Worm (Caenorhabditis elegans): ENCODE measurements around the gene mom-1.
A peak's percentile ranks its signal among the peaks of the same experiment; 100 is the strongest.

Gene mom-1

ce11 chrX:6324124-6324893, 31.4 kb downstream of the mom-1 start:
- TF ChIP-seq aly-2 (tag; optimal IDR thresholded peaks at IDR 0.05) (peak; percentile 55), ceh-28 (tag; optimal IDR thresholded peaks at IDR 0.05) (peak; percentile 35), tbx-2 (tag; optimal IDR thresholded peaks at IDR 0.05) (peak; percentile 14), R02D3.7 (tag; optimal IDR thresholded peaks at IDR 0.05) (peak; percentile 31)

ce11 chrX:6326088-6326487, 33.2 kb downstream of the mom-1 start, which contains the start of gene col-168:
col-168 (plus strand) TSS chrX:6326388.
- TF ChIP-seq nhr-76 (tag; optimal IDR thresholded peaks at IDR 0.05) (no peak), lin-15B (tag; optimal IDR thresholded peaks at IDR 0.05) (no peak), snpc-4 (tag; optimal IDR thresholded peaks at IDR 0.05) (no peak), pqm-1 (tag; optimal IDR thresholded peaks at IDR 0.05) (no peak), egl-27 (tag; optimal IDR thresholded peaks at IDR 0.05) (no peak), ZK546.5 (tag; optimal IDR thresholded peaks at IDR 0.05) (no peak), nhr-11 (tag; optimal IDR thresholded peaks at IDR 0.05) (no peak), nfya-1 (tag; optimal IDR thresholded peaks at IDR 0.05; ENCODE audit: insufficient read depth) (no peak), nhr-28 (tag; optimal IDR thresholded peaks at IDR 0.05) (no peak), ceh-82 (tag; optimal IDR thresholded peaks at IDR 0.05) (no peak), nhr-77 (tag; optimal IDR thresholded peaks at IDR 0.05) (no peak), R02D3.7 (tag; optimal IDR thresholded peaks at IDR 0.05) (no peak), ceh-16 (tag; optimal IDR thresholded peaks at IDR 0.05) (no peak), tbx-2 (tag; optimal IDR thresholded peaks at IDR 0.05) (no peak), ama-1 (optimal IDR thresholded peaks at IDR 0.05) (no peak), mdl-1 (tag; optimal IDR thresholded peaks at IDR 0.05) (no peak), pha-4 (tag; optimal IDR thresholded peaks at IDR 0.05) (no peak), fos-1 (tag; optimal IDR thresholded peaks at IDR 0.05) (no peak), fkh-2 (tag; optimal IDR thresholded peaks at IDR 0.05) (no peak)

DNA sequence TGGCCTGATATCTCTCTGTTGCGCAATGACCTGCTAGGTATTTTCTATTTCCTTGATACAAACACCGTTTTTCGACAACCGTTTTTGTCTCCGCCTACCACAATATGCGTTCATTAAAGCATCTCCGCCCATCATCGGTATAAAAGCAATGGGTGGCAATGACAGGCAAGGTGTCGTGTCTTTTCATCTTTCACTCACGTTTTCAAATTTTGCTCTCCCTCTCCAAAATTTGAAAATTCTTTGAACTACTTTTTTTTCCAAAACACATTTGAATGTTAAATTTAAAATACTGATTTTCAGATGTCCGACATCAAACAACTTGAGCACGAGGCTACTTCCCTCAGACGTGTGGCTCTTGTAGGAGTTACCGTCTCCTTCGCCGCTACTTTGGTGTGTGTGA, 35.9 kb downstream of the mom-1 start, which contains the start of gene col-169:
col-169 (plus strand) TSS at position 301 of the 400 bp plus-strand sequence.
- TF ChIP-seq elt-3 (tag; optimal IDR thresholded peaks at IDR 0.05) (peak in 1 of 3 experiments; percentile 24), elt-1 (tag; optimal IDR thresholded peaks at IDR 0.05) (no peak)

DNA sequence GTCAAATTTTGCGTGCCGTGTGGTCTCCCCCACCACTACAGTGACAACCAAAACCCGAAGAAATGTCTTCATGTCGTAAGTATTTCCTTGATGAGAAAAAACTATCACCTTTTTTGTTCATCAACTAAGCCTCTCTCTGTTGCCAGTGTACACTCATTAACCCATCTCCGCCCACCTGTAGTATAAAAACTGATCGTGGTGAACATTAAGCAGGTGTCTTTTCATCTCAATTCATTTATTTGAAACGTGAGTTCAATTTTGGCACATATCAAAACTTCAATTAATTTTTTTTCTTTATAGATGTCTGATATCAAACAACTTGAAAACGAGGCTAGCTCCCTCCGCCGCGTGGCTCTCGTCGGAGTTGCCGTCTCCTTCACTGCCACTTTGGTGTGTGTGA, 38.5 kb downstream of the mom-1 start, which contains the start of gene col-170:
col-170 (plus strand) TSS at position 301 of the 400 bp plus-strand sequence.
- TF ChIP-seq sea-2 (GFP tag; optimal IDR thresholded peaks at IDR 0.05) (no peak), fkh-10 (GFP tag; optimal IDR thresholded peaks at IDR 0.05) (no peak), egl-27 (tag; optimal IDR thresholded peaks at IDR 0.05) (no peak), lin-15B (tag; optimal IDR thresholded peaks at IDR 0.05) (no peak)

- TF ChIP-seq mml-1 (tag; optimal IDR thresholded peaks at IDR 0.05) (no peak), nhr-237 (tag; optimal IDR thresholded peaks at IDR 0.05) (no peak), nhr-12 (tag; optimal IDR thresholded peaks at IDR 0.05) (no peak), nhr-67 (tag; optimal IDR thresholded peaks at IDR 0.05) (no peak), hmg-11 (tag; optimal IDR thresholded peaks at IDR 0.05) (no peak)
These were observed 41.1 kb downstream of the mom-1 start, which contains the start of gene col-171 for ce11 chrX:6333998-6334397. col-171 (plus strand) TSS chrX:6334298.

ce11 chrX:6334602-6335001, 41.7 kb downstream of the mom-1 start:
- TF ChIP-seq elt-3 (tag; optimal IDR thresholded peaks at IDR 0.05): no peak
- no peak for TF ChIP-seq nhr-11 (tag; optimal IDR thresholded peaks at IDR 0.05)
- no peak for TF ChIP-seq elt-2 (tag; optimal IDR thresholded peaks at IDR 0.05)
- no peak for TF ChIP-seq mml-1 (tag; optimal IDR thresholded peaks at IDR 0.05)
- TF ChIP-seq ceh-16 (tag; optimal IDR thresholded peaks at IDR 0.05): no peak
- no peak for TF ChIP-seq jun-1 (tag; optimal IDR thresholded peaks at IDR 0.05)
- TF ChIP-seq fkh-2 (tag; optimal IDR thresholded peaks at IDR 0.05): no peak
- TF ChIP-seq egl-5 (tag; optimal IDR thresholded peaks at IDR 0.05): no peak
